Worm (Caenorhabditis elegans) whole organism, L3 larva: ENCODE data around the gene twk-48.

ENCODE experiments used
- ZK546.5 ChIP-seq: sonication (generic microtip); optimal IDR thresholded peaks from 2 replicates; lab custom pipeline; 2017; ENCODE audit warnings: missing biosample characterization, missing genetic modification characterization
- egl-27 ChIP-seq: sonication (generic microtip); optimal IDR thresholded peaks from 4 replicates; lab custom pipeline; 2017; ENCODE audit warnings: missing biosample characterization, missing genetic modification reagents, missing genetic modification characterization
- elt-1 ChIP-seq: fragments of 150-350 bp; optimal IDR thresholded peaks from 2 replicates; lab custom pipeline; 2014; ENCODE audit warnings: missing biosample characterization, missing genetic modification characterization
- fkh-2 ChIP-seq: fragments of 150-350 bp; optimal IDR thresholded peaks from 2 replicates; lab custom pipeline; 2014; ENCODE audit warnings: missing biosample characterization, missing genetic modification reagents, missing genetic modification characterization
- mdl-1 ChIP-seq: fragments of 150-350 bp; optimal IDR thresholded peaks from 2 replicates; lab custom pipeline; 2014; ENCODE audit warnings: missing biosample characterization, missing genetic modification characterization
- nfya-1 ChIP-seq: sonication (generic microtip); optimal IDR thresholded peaks from 2 replicates; lab custom pipeline; 2017; ENCODE audit warnings: missing genetic modification characterization, mild to moderate bottlenecking, missing compliant biosample characterization, antibody characterized with exemption, moderate library complexity; ENCODE audit not compliant: insufficient read depth
- nhr-11 ChIP-seq: fragments of 150-350 bp; optimal IDR thresholded peaks from 2 replicates; lab custom pipeline; 2014; ENCODE audit warnings: missing biosample characterization, missing genetic modification characterization
- nhr-25 ChIP-seq: sonication (generic microtip); optimal IDR thresholded peaks from 2 replicates; lab custom pipeline; 2017; ENCODE audit warnings: missing biosample characterization, missing genetic modification characterization
- nhr-76 ChIP-seq: fragments of 150-350 bp; sonication (generic microtip); optimal IDR thresholded peaks from 5 replicates; lab custom pipeline; 2014; ENCODE audit warnings: missing biosample characterization, missing genetic modification characterization
- skn-1 ChIP-seq: fragments of 150-350 bp; optimal IDR thresholded peaks from 2 replicates; lab custom pipeline; 2014; ENCODE audit warnings: missing biosample characterization, missing genetic modification characterization
- tbx-2 ChIP-seq: sonication (generic microtip); optimal IDR thresholded peaks from 2 replicates; lab custom pipeline; 2016; ENCODE audit warnings: mild to moderate bottlenecking, missing genetic modification characterization, missing compliant biosample characterization
- unc-39 ChIP-seq: sonication (generic microtip); optimal IDR thresholded peaks from 4 replicates; lab custom pipeline; 2017; ENCODE audit warnings: missing biosample characterization, missing genetic modification characterization
- unc-62 ChIP-seq: fragments of 150-350 bp; sonication (generic microtip); optimal IDR thresholded peaks from 4 replicates; lab custom pipeline; 2014; ENCODE audit warnings: missing biosample characterization, missing genetic modification reagents, missing genetic modification characterization
- ztf-11 ChIP-seq: fragments of 150-350 bp; optimal IDR thresholded peaks from 2 replicates; lab custom pipeline; 2014; ENCODE audit warnings: missing biosample characterization, missing genetic modification characterization

- TF ChIP-seq nhr-25: no peak
- no peak for TF ChIP-seq nfya-1 (tag; lab: Kevin White, UChicago)
- no peak for TF ChIP-seq elt-1
- TF ChIP-seq tbx-2: no peak
- TF ChIP-seq fkh-2 (tag; lab: Kevin White, UChicago): no peak
- no peak for TF ChIP-seq ZK546.5 (tag; lab: Kevin White, UChicago)
- no peak for TF ChIP-seq unc-39 (tag; lab: Kevin White, UChicago)
- TF ChIP-seq skn-1 (tag; lab: Kevin White, UChicago): no peak
- no peak for TF ChIP-seq mdl-1
- no peak for TF ChIP-seq nhr-76
- TF ChIP-seq ztf-11 (tag; lab: Kevin White, UChicago): no peak
- TF ChIP-seq egl-27: no peak
- TF ChIP-seq nhr-11: no peak
- no peak for TF ChIP-seq unc-62 (GFP tag; lab: Kevin White, UChicago)
Measured at ce11 chrIII:9912501-9912900, 52.0 kb downstream of the twk-48 start.
